Fruit fly (Drosophila melanogaster) whole organism, pupa: ENCODE data around the gene CG32201.

ENCODE experiments used
- CG10348 ChIP-seq: fragments of 200-800 bp; sonication (Bioruptor generic); IDR thresholded peaks from 2 replicates; pipeline ENCODE4 v1.3.6; 2022; ENCODE audit warnings: missing biosample characterization, missing genetic modification characterization
- CG12605 ChIP-seq: fragments of 200-800 bp; sonication (Bioruptor generic); IDR thresholded peaks from 2 replicates; pipeline ENCODE4 v1.3.6; 2022; ENCODE audit warnings: missing biosample characterization, missing genetic modification characterization
- CG13204 ChIP-seq: fragments of 200-800 bp; sonication (Bioruptor generic); optimal IDR thresholded peaks from 2 replicates; lab custom pipeline; 2018; ENCODE audit warnings: missing biosample characterization, mild to moderate bottlenecking, missing genetic modification characterization, moderate library complexity
- CG14655 ChIP-seq: fragments of 200-800 bp; sonication (Bioruptor generic); optimal IDR thresholded peaks from 3 replicates; lab custom pipeline; 2017; ENCODE audit warnings: mild to moderate bottlenecking, missing biosample characterization, missing genetic modification reagents, missing genetic modification characterization
- CG15710 ChIP-seq: fragments of 200-800 bp; sonication (Bioruptor generic); optimal IDR thresholded peaks from 2 replicates; lab custom pipeline; 2018; ENCODE audit warnings: missing biosample characterization, mild to moderate bottlenecking, missing genetic modification characterization, moderate library complexity
- CG17806 ChIP-seq: fragments of 200-800 bp; sonication (Bioruptor generic); optimal IDR thresholded peaks from 2 replicates; lab custom pipeline; 2018; ENCODE audit warnings: missing biosample characterization, mild to moderate bottlenecking, missing genetic modification characterization, moderate library complexity
- CG32121 ChIP-seq: fragments of 200-800 bp; sonication (Bioruptor generic); IDR thresholded peaks from 2 replicates; pipeline ENCODE4 v1.3.6; 2022; ENCODE audit warnings: missing biosample characterization, missing genetic modification characterization
- CG34367 ChIP-seq: fragments of 200-800 bp; sonication (Bioruptor generic); optimal IDR thresholded peaks from 2 replicates; lab custom pipeline; 2018; ENCODE audit warnings: missing biosample characterization, mild to moderate bottlenecking, missing genetic modification characterization
- CG4496 ChIP-seq: fragments of 200-800 bp; sonication (Bioruptor generic); IDR thresholded peaks from 3 replicates; pipeline ENCODE4 v1.3.6; 2022; ENCODE audit warnings: missing biosample characterization, missing genetic modification characterization
- CG8159 ChIP-seq: fragments of 200-800 bp; sonication (Bioruptor generic); optimal IDR thresholded peaks from 3 replicates; lab custom pipeline; 2018; ENCODE audit warnings: missing biosample characterization, mild to moderate bottlenecking, missing genetic modification characterization, moderate library complexity
- CG8301 ChIP-seq: fragments of 200-800 bp; sonication (Bioruptor generic); optimal IDR thresholded peaks from 2 replicates; lab custom pipeline; 2018; ENCODE audit warnings: missing biosample characterization, mild to moderate bottlenecking, missing genetic modification characterization
- CG9948 ChIP-seq: fragments of 200-800 bp; sonication (Bioruptor generic); optimal IDR thresholded peaks from 2 replicates; lab custom pipeline; 2018; ENCODE audit warnings: missing biosample characterization, mild to moderate bottlenecking, missing genetic modification characterization, moderate library complexity
- D1 ChIP-seq: fragments of 200-800 bp; sonication (Bioruptor generic); optimal IDR thresholded peaks from 2 replicates; lab custom pipeline; 2018; ENCODE audit warnings: missing biosample characterization, mild to moderate bottlenecking, missing genetic modification characterization, moderate library complexity
- EcR ChIP-seq: fragments of 200-800 bp; sonication (Bioruptor generic); optimal IDR thresholded peaks from 3 replicates; lab custom pipeline; 2019; ENCODE audit warnings: missing biosample characterization, missing genetic modification characterization, mild to moderate bottlenecking, moderate library complexity, missing genetic modification reagents
- Ets98B ChIP-seq: fragments of 200-800 bp; sonication (Bioruptor generic); IDR thresholded peaks from 2 replicates; pipeline ENCODE4 v1.3.6; 2022; ENCODE audit warnings: missing biosample characterization, missing genetic modification characterization
- Pif1A ChIP-seq: fragments of 200-800 bp; sonication (Bioruptor generic); optimal IDR thresholded peaks from 3 replicates; lab custom pipeline; 2016; ENCODE audit warnings: missing biosample characterization, missing genetic modification characterization
- Pif1B ChIP-seq: fragments of 200-800 bp; sonication (Bioruptor generic); optimal IDR thresholded peaks from 3 replicates; lab custom pipeline; 2016; ENCODE audit warnings: missing biosample characterization, missing genetic modification characterization
- Snoo ChIP-seq: fragments of 200-800 bp; sonication (Bioruptor generic); optimal IDR thresholded peaks from 3 replicates; lab custom pipeline; 2017; ENCODE audit warnings: missing biosample characterization, mild to moderate bottlenecking, missing genetic modification characterization, inconsistent platforms
- fd96Ca ChIP-seq: fragments of 200-800 bp; sonication (Bioruptor generic); IDR thresholded peaks from 3 replicates; pipeline ENCODE4 v1.3.6; 2022; ENCODE audit warnings: missing biosample characterization, missing genetic modification characterization
- gl ChIP-seq: fragments of 200-800 bp; sonication (Bioruptor generic); optimal IDR thresholded peaks from 2 replicates; lab custom pipeline; 2018; ENCODE audit warnings: missing biosample characterization, mild to moderate bottlenecking, missing genetic modification characterization
- rn ChIP-seq: fragments of 200-800 bp; sonication (Bioruptor generic); IDR thresholded peaks from 2 replicates; pipeline ENCODE4 v1.3.6; 2022; ENCODE audit warnings: missing biosample characterization, missing genetic modification characterization

CG32201 gene

dm6 chr3L:18607162-18607561, 2.3 kb upstream of the CG32201 start, which contains the start of gene CG18231:
CG18231 (plus strand) TSS chr3L:18607462.
- TF ChIP-seq gl (no peak), Snoo (tag; lab: Kevin White, UChicago) (no peak), CG34367 (tag; lab: Kevin White, UChicago) (no peak), rn (no peak), CG14655 (GFP tag; lab: Kevin White, UChicago) (no peak), CG8301 (no peak), CG8159 (tag; lab: Kevin White, UChicago) (no peak), CG9948 (tag; lab: Kevin White, UChicago) (no peak), Pif1A (GFP tag; lab: Kevin White, UChicago) (no peak)

- TF ChIP-seq Snoo (tag; lab: Kevin White, UChicago), result no peak
- no peak for TF ChIP-seq gl
- TF ChIP-seq CG10348, result no peak
- no peak for TF ChIP-seq CG13204 (GFP tag; lab: Kevin White, UChicago)
- no peak for TF ChIP-seq CG34367 (tag; lab: Kevin White, UChicago)
- no peak for TF ChIP-seq EcR
- no peak for TF ChIP-seq Pif1B (GFP tag; lab: Kevin White, UChicago)
- no peak for TF ChIP-seq Pif1A (GFP tag; lab: Kevin White, UChicago)
- TF ChIP-seq CG8301, result no peak
These were observed 2.2 kb downstream of the CG32201 start, which contains the start of gene CG32199 for dm6 chr3L:18611600-18611999. CG32199 (plus strand) TSS chr3L:18611900.

- TF ChIP-seq CG8159 (tag; lab: Kevin White, UChicago) (no peak), CG12605 (GFP tag; lab: Robert Waterston, UW) (peak; percentile 31; the same call in 1 of the 2 replicates), D1 (tag; lab: Kevin White, UChicago) (peak; percentile 85)
These were observed 8.6 kb downstream of the CG32201 start, which contains the start of the genes CG13380 and CG4174 for dm6 chr3L:18617893-18618577. CG13380 (minus strand) TSS chr3L:18617943. CG4174 (minus strand) TSS chr3L:18617943.

- TF ChIP-seq rn, result no peak
- TF ChIP-seq CG34367 (tag; lab: Kevin White, UChicago), result no peak
- no peak for TF ChIP-seq CG32121 (GFP tag; lab: Robert Waterston, UW)
- TF ChIP-seq CG17806 (tag; lab: Kevin White, UChicago), result peak; percentile 28
- TF ChIP-seq Snoo (tag; lab: Kevin White, UChicago), result peak; percentile 50
- TF ChIP-seq CG12605 (GFP tag; lab: Robert Waterston, UW), result no peak
- no peak for TF ChIP-seq CG15710 (tag; lab: Kevin White, UChicago)
- peak; percentile 58 for TF ChIP-seq CG8301
- TF ChIP-seq gl, result no peak
- TF ChIP-seq D1 (tag; lab: Kevin White, UChicago), result no peak
- TF ChIP-seq Pif1B (GFP tag; lab: Kevin White, UChicago), result no peak
- peak; percentile 14 for TF ChIP-seq CG13204 (GFP tag; lab: Kevin White, UChicago)
- no peak; the same call in 2 of the 3 replicates for TF ChIP-seq fd96Ca (GFP tag; lab: Robert Waterston, UW)
- TF ChIP-seq EcR, result peak; percentile 100
- peak; percentile 26 for TF ChIP-seq CG8159 (tag; lab: Kevin White, UChicago)
- TF ChIP-seq Ets98B (GFP tag; lab: Robert Waterston, UW), result peak; percentile 48; the same call in 1 of the 2 replicates
- peak; percentile 35; the same call in 1 of the 3 replicates for TF ChIP-seq CG4496
- 0 out of 2 replicates have a peak, but pooled peaks have one; percentile 27 for TF ChIP-seq CG10348
- TF ChIP-seq CG9948 (tag; lab: Kevin White, UChicago), result peak; percentile 11
- TF ChIP-seq CG14655 (GFP tag; lab: Kevin White, UChicago), result peak; percentile 52
- TF ChIP-seq Pif1A (GFP tag; lab: Kevin White, UChicago), result no peak
These were observed 11.7 kb downstream of the CG32201 start for dm6 chr3L:18620988-18621734.

- TF ChIP-seq CG12605 (GFP tag; lab: Robert Waterston, UW) (0 out of 2 replicates have a peak, but pooled peaks have one; percentile 5), CG9948 (tag; lab: Kevin White, UChicago) (no peak), CG14655 (GFP tag; lab: Kevin White, UChicago) (peak; percentile 20), CG4496 (peak; percentile 9; the same call in 1 of the 3 replicates), rn (no peak), CG13204 (GFP tag; lab: Kevin White, UChicago) (peak; percentile 41)
- TF ChIP-seq, all 21 proteins: peak for 4
These were observed 12.5 kb downstream of the CG32201 start, which contains the start of gene not for dm6 chr3L:18621735-18622421. not (minus strand) TSS chr3L:18622129.

dm6 chr3L:18622422-18622739, 13.0 kb downstream of the CG32201 start, which contains the start of gene bora:
bora (plus strand) TSS chr3L:18622692.
- TF ChIP-seq CG15710 (tag; lab: Kevin White, UChicago) (no peak), CG13204 (GFP tag; lab: Kevin White, UChicago) (no peak), Snoo (tag; lab: Kevin White, UChicago) (no peak), EcR (no peak), CG8159 (tag; lab: Kevin White, UChicago) (no peak), Pif1A (GFP tag; lab: Kevin White, UChicago) (no peak), CG34367 (tag; lab: Kevin White, UChicago) (no peak), Pif1B (GFP tag; lab: Kevin White, UChicago) (no peak)
- TF ChIP-seq, all 21 proteins: peak for 0
